Worm (Caenorhabditis elegans) whole organism, L1 larva: ENCODE data around the gene dsb-1.
A peak's percentile ranks its signal among the peaks of the same experiment; 100 is the strongest.

Experiments used
- C04F5.9 ChIP-seq: sonication (generic microtip); optimal IDR thresholded peaks from 2 replicates; lab custom pipeline; 2016; ENCODE audit warnings: missing genetic modification characterization, missing compliant biosample characterization
- F16B12.6 ChIP-seq: fragments of 150-350 bp; optimal IDR thresholded peaks from 2 replicates; lab custom pipeline; 2014; ENCODE audit warnings: missing biosample characterization, missing genetic modification characterization
- Y116A8C.19 ChIP-seq: sonication (generic microtip); optimal IDR thresholded peaks from 2 replicates; lab custom pipeline; 2016; ENCODE audit warnings: missing compliant biosample characterization, missing genetic modification characterization, borderline replicate concordance
- aha-1 ChIP-seq: fragments of 150-350 bp; optimal IDR thresholded peaks from 2 replicates; lab custom pipeline; 2014; ENCODE audit warnings: missing biosample characterization, missing genetic modification characterization
- alr-1 ChIP-seq: fragments of 200-800 bp; sonication (Bioruptor generic); optimal IDR thresholded peaks from 2 replicates; lab custom pipeline; 2018; ENCODE audit warnings: borderline replicate concordance, mild to moderate bottlenecking, missing genetic modification characterization, missing compliant biosample characterization
- aly-2 ChIP-seq: fragments of 150-350 bp; optimal IDR thresholded peaks from 2 replicates; lab custom pipeline; 2014; ENCODE audit warnings: missing biosample characterization, missing genetic modification characterization
- ama-1 ChIP-seq: fragments of 150-350 bp; optimal IDR thresholded peaks from 2 replicates; lab custom pipeline; 2014
- blmp-1 ChIP-seq: fragments of 150-350 bp; optimal IDR thresholded peaks from 2 replicates; lab custom pipeline; 2014; ENCODE audit warnings: missing biosample characterization, missing genetic modification characterization
- ceh-8 ChIP-seq: fragments of 200-800 bp; sonication (Bioruptor generic); optimal IDR thresholded peaks from 2 replicates; lab custom pipeline; 2018; ENCODE audit warnings: mild to moderate bottlenecking, missing genetic modification characterization, moderate library complexity, missing compliant biosample characterization
- ceh-82 ChIP-seq, 3 experiments: fragments of 150-350 bp in 1 of 3; sonication (generic microtip) in 2 of 3; optimal IDR thresholded peaks; 2 replicates each; lab custom pipeline; 2014 to 2017; ENCODE audit warnings: missing biosample characterization in 3 of 3, missing genetic modification characterization in 3 of 3
- dpl-1 ChIP-seq, 3 experiments: fragments of 150-350 bp in 2 of 3; sonication (generic microtip) in 1 of 3; optimal IDR thresholded peaks; 2 replicates each; lab custom pipeline; 2014 to 2017; ENCODE audit warnings: missing biosample characterization in 3 of 3, missing genetic modification characterization in 3 of 3, missing genetic modification reagents in 3 of 3
- dsc-1 ChIP-seq: sonication (generic microtip); optimal IDR thresholded peaks from 2 replicates; lab custom pipeline; 2016; ENCODE audit warnings: mild to moderate bottlenecking, missing genetic modification characterization, missing compliant biosample characterization
- efl-1 ChIP-seq, 4 experiments: fragments of 150-350 bp; optimal IDR thresholded peaks in 3 of 4; peaks in 1 of 4; 1 replicate in 1 of 4; 2 replicates in 3 of 4; lab custom pipeline; 2014; ENCODE audit warnings: missing biosample characterization in 2 of 4, missing genetic modification characterization in 2 of 4, missing genetic modification reagents in 2 of 4
- efl-3 ChIP-seq: fragments of 200-800 bp; sonication (Bioruptor generic); optimal IDR thresholded peaks from 2 replicates; lab custom pipeline; 2018; ENCODE audit warnings: mild to moderate bottlenecking, missing genetic modification characterization, missing compliant biosample characterization
- egl-13 ChIP-seq: sonication (generic microtip); optimal IDR thresholded peaks from 2 replicates; lab custom pipeline; 2016; ENCODE audit warnings: missing genotype, missing genetic modification reagents, missing genetic modification characterization, missing compliant biosample characterization
- elt-2 ChIP-seq: sonication (generic microtip); optimal IDR thresholded peaks from 2 replicates; lab custom pipeline; 2016; ENCODE audit warnings: missing genetic modification characterization, mild to moderate bottlenecking, inconsistent platforms, missing compliant biosample characterization, missing genetic modification reagents
- elt-3 ChIP-seq, 6 experiments: fragments of 150-350 bp in 1 of 6; sonication (generic microtip); optimal IDR thresholded peaks; 2 replicates each; lab custom pipeline; 2017 to 2018; ENCODE audit warnings: missing biosample characterization in 6 of 6, missing genetic modification characterization in 6 of 6, inconsistent platforms in 1 of 6
- fkh-10 ChIP-seq: sonication (generic microtip); optimal IDR thresholded peaks from 2 replicates; lab custom pipeline; 2017; ENCODE audit warnings: missing biosample characterization, missing genetic modification reagents, missing genetic modification characterization
- fkh-4 ChIP-seq: sonication (generic microtip); optimal IDR thresholded peaks from 2 replicates; lab custom pipeline; 2016; ENCODE audit warnings: missing compliant biosample characterization, missing genetic modification characterization, borderline replicate concordance
- fkh-8 ChIP-seq: sonication (generic microtip); optimal IDR thresholded peaks from 2 replicates; lab custom pipeline; 2016; ENCODE audit warnings: mild to moderate bottlenecking, missing genetic modification characterization, missing compliant biosample characterization
- grh-1 ChIP-seq: fragments of 200-800 bp; sonication (Bioruptor generic); IDR thresholded peaks from 2 replicates; pipeline ENCODE4 v1.3.6; 2022; ENCODE audit warnings: missing genetic modification reagents, missing genetic modification characterization, missing compliant biosample characterization
- hlh-4 ChIP-seq: sonication (generic microtip); optimal IDR thresholded peaks from 2 replicates; lab custom pipeline; 2016; ENCODE audit warnings: mild to moderate bottlenecking, missing genetic modification characterization, missing compliant biosample characterization
- irx-1 ChIP-seq: sonication (generic microtip); optimal IDR thresholded peaks from 2 replicates; lab custom pipeline; 2016; ENCODE audit warnings: missing genetic modification characterization, missing compliant biosample characterization
- lin-15B ChIP-seq: fragments of 150-350 bp; sonication (generic microtip); optimal IDR thresholded peaks from 3 replicates; lab custom pipeline; 2014; ENCODE audit warnings: missing biosample characterization, missing genetic modification characterization
- lin-35 ChIP-seq, 2 experiments: fragments of 150-350 bp; optimal IDR thresholded peaks; 2 replicates each; lab custom pipeline; 2014; ENCODE audit warnings: missing biosample characterization in 2 of 2, missing genetic modification characterization in 2 of 2, missing genetic modification reagents in 2 of 2
- lin-39 ChIP-seq: fragments of 150-350 bp; optimal IDR thresholded peaks from 2 replicates; lab custom pipeline; 2014; ENCODE audit warnings: missing biosample characterization, missing genetic modification reagents, missing genetic modification characterization
- lir-3 ChIP-seq: sonication (generic microtip); optimal IDR thresholded peaks from 2 replicates; lab custom pipeline; 2016; ENCODE audit warnings: mild to moderate bottlenecking, missing genetic modification characterization, moderate library complexity, missing compliant biosample characterization; ENCODE audit not compliant: poor library complexity
- mdl-1 ChIP-seq, 2 experiments: fragments of 150-350 bp; optimal IDR thresholded peaks; 2 replicates each; lab custom pipeline; 2014 to 2017; ENCODE audit warnings: missing biosample characterization in 2 of 2, missing genetic modification characterization in 2 of 2, inconsistent platforms in 1 of 2
- mef-2 ChIP-seq: fragments of 150-350 bp; optimal IDR thresholded peaks from 2 replicates; lab custom pipeline; 2014; ENCODE audit warnings: missing biosample characterization, missing genetic modification characterization
- nhr-11 ChIP-seq: fragments of 150-350 bp; optimal IDR thresholded peaks from 2 replicates; lab custom pipeline; 2014; ENCODE audit warnings: missing biosample characterization, missing genetic modification characterization
- nhr-19 ChIP-seq: fragments of 200-800 bp; sonication (Bioruptor generic); conservative IDR thresholded peaks from 2 replicates; pipeline ENCODE4 v1.3.6; 2022; ENCODE audit warnings: missing genetic modification characterization, missing compliant biosample characterization
- nhr-20 ChIP-seq: sonication (generic microtip); optimal IDR thresholded peaks from 2 replicates; lab custom pipeline; 2016; ENCODE audit warnings: mild to moderate bottlenecking, missing genetic modification characterization, missing compliant biosample characterization
- nhr-85 ChIP-seq: sonication (generic microtip); peaks from one replicate; lab custom pipeline; 2016; ENCODE audit warnings: missing genetic modification characterization, inconsistent platforms, missing compliant biosample characterization
- nhr-90 ChIP-seq: sonication (generic microtip); optimal IDR thresholded peaks from 2 replicates; lab custom pipeline; 2016; ENCODE audit warnings: mild to moderate bottlenecking, missing genetic modification characterization, missing compliant biosample characterization; ENCODE audit not compliant: poor library complexity
- pag-3 ChIP-seq: sonication (generic microtip); optimal IDR thresholded peaks from 2 replicates; lab custom pipeline; 2017; ENCODE audit warnings: missing genetic modification characterization, mild to moderate bottlenecking, missing compliant biosample characterization, antibody characterized with exemption, borderline replicate concordance; ENCODE audit not compliant: insufficient read depth
- pax-3 ChIP-seq: fragments of 200-800 bp; sonication (Bioruptor generic); optimal IDR thresholded peaks from 2 replicates; lab custom pipeline; 2018; ENCODE audit warnings: mild to moderate bottlenecking, missing genetic modification characterization, moderate library complexity, missing compliant biosample characterization
- pqm-1 ChIP-seq: sonication (generic microtip); optimal IDR thresholded peaks from 3 replicates; lab custom pipeline; 2017; ENCODE audit warnings: missing biosample characterization, missing genetic modification characterization
- rnt-1 ChIP-seq: sonication (generic microtip); optimal IDR thresholded peaks from 2 replicates; lab custom pipeline; 2016; ENCODE audit warnings: mild to moderate bottlenecking, missing genetic modification characterization, moderate library complexity, missing compliant biosample characterization
- skn-1 ChIP-seq: fragments of 150-350 bp; optimal IDR thresholded peaks from 2 replicates; lab custom pipeline; 2014; ENCODE audit warnings: missing biosample characterization, missing genetic modification characterization
- snpc-4 ChIP-seq: fragments of 150-350 bp; optimal IDR thresholded peaks from 2 replicates; lab custom pipeline; 2014; ENCODE audit warnings: missing biosample characterization, missing genetic modification characterization
- snu-23 ChIP-seq: sonication (generic microtip); optimal IDR thresholded peaks from 2 replicates; lab custom pipeline; 2016; ENCODE audit warnings: missing genetic modification characterization, missing compliant biosample characterization
- sptf-1 ChIP-seq: fragments of 150-350 bp; optimal IDR thresholded peaks from 2 replicates; lab custom pipeline; 2014; ENCODE audit warnings: missing biosample characterization, missing genetic modification characterization
- swsn-7 ChIP-seq: sonication (generic microtip); optimal IDR thresholded peaks from 2 replicates; lab custom pipeline; 2016; ENCODE audit warnings: missing genetic modification characterization, missing compliant biosample characterization
- unc-130 ChIP-seq: fragments of 150-350 bp; optimal IDR thresholded peaks from 2 replicates; lab custom pipeline; 2017; ENCODE audit warnings: missing biosample characterization, missing genetic modification characterization, inconsistent platforms
- unc-30 ChIP-seq: sonication (generic microtip); optimal IDR thresholded peaks from 2 replicates; lab custom pipeline; 2017; ENCODE audit warnings: missing biosample characterization, missing genetic modification characterization
- unc-86 ChIP-seq: sonication (generic microtip); optimal IDR thresholded peaks from 2 replicates; lab custom pipeline; 2016; ENCODE audit warnings: missing genetic modification characterization, missing compliant biosample characterization
- unc-98 ChIP-seq: fragments of 200-800 bp; sonication (Bioruptor generic); IDR thresholded peaks from 2 replicates; pipeline ENCODE4 v1.3.6; 2022; ENCODE audit warnings: missing genetic modification characterization, missing compliant biosample characterization
- vab-15 ChIP-seq: sonication (generic microtip); optimal IDR thresholded peaks from 2 replicates; lab custom pipeline; 2017; ENCODE audit warnings: missing genotype, mild to moderate bottlenecking, missing genetic modification characterization, missing compliant biosample characterization
- xbp-1 ChIP-seq: sonication (generic microtip); optimal IDR thresholded peaks from 2 replicates; lab custom pipeline; 2016; ENCODE audit warnings: missing genetic modification characterization, missing compliant biosample characterization
- zip-4 ChIP-seq: fragments of 200-800 bp; sonication (Bioruptor generic); optimal IDR thresholded peaks from 2 replicates; lab custom pipeline; 2018; ENCODE audit warnings: mild to moderate bottlenecking, missing genetic modification characterization, moderate library complexity, missing compliant biosample characterization
- ztf-11 ChIP-seq, 2 experiments: sonication (generic microtip); optimal IDR thresholded peaks; 2 replicates each; lab custom pipeline; 2016 to 2017; ENCODE audit warnings: missing genetic modification characterization in 2 of 2, missing biosample characterization in 1 of 2, missing compliant biosample characterization in 1 of 2

dsb-1 gene

DNA sequence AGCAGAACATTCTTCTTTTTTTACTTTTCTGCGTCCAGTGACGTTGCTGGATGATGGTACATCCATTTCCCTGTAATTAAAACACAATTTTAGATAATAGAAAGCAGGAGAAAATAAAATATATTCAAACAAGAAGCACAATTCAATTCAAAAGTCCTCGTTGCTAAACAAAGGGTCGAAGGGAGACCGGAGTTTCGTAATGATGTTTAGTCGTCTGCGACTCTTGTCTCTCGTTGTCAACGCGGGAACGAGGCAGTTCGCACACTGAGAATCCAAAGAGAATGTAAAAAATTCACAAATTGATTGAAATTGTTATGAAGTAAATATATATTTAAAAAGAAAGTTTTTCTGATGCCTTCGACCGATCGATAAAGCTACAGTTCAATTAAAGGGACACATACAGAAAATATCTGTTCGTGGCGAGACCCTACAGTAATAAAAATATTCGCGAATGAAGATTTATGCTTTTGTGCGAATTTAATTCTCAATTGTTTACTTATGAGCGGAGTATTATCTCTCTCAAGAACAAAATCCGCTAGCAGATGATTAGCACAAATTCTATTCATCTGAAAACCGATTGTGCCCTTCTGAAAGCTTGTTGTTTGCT, 42.6 kb downstream of the dsb-1 start, which contains the start of gene dpy-26:
Gene dpy-26, minus strand, starts transcription at position 111 of the 607 bp plus-strand sequence.
- TF ChIP-seq swsn-7 (tag; lab: Kevin White, UChicago) (peak; percentile 26), irx-1 (tag; lab: Kevin White, UChicago) (no peak), fkh-10 (GFP tag; lab: Kevin White, UChicago) (no peak), mef-2 (no peak), unc-98 (no peak), pqm-1 (tag; lab: Kevin White, UChicago) (no peak), sptf-1 (tag; lab: Kevin White, UChicago) (no peak), Y116A8C.19 (tag; lab: Kevin White, UChicago) (no peak), vab-15 (tag; lab: Kevin White, UChicago) (no peak), C04F5.9 (no peak), lin-39 (tag; lab: Kevin White, UChicago) (no peak), blmp-1 (tag; lab: Kevin White, UChicago) (no peak), nhr-20 (peak; percentile 33), dpl-1 (GFP tag; optimal IDR thresholded peaks at IDR 0.05; lab: Kevin White, UChicago) (peak; percentile 51 to 73 (median 62)), pag-3 (no peak), grh-1 (no peak), nhr-90 (tag; lab: Kevin White, UChicago) (no peak), lir-3 (tag; lab: Kevin White, UChicago) (no peak), unc-86 (tag; lab: Kevin White, UChicago) (no peak), zip-4 (GFP tag; lab: Kevin White, UChicago) (no peak), F16B12.6 (tag; lab: Kevin White, UChicago) (peak; percentile 12), unc-130 (tag; lab: Kevin White, UChicago) (no peak), efl-1 (optimal IDR thresholded peaks at IDR 0.05; lab: Kevin White, UChicago) (peak; percentile 73 to 77), efl-1 (GFP tag; optimal IDR thresholded peaks at IDR 0.05 in 1 of 2; lab: Kevin White, UChicago) (peak; percentile 58 to 92), mdl-1 (tag; optimal IDR thresholded peaks at IDR 0.05; lab: Kevin White, UChicago) (no peak), snpc-4 (tag; lab: Kevin White, UChicago) (no peak), nhr-85 (peak; percentile 65), fkh-4 (tag; lab: Kevin White, UChicago) (no peak), ceh-82 (tag; optimal IDR thresholded peaks at IDR 0.05; lab: Kevin White, UChicago) (peak; percentile 10 to 54 (median 26)), aha-1 (no peak), nhr-19 (no peak), unc-30 (tag; lab: Kevin White, UChicago) (no peak), dsc-1 (tag; lab: Kevin White, UChicago) (no peak), skn-1 (tag; lab: Kevin White, UChicago) (peak; percentile 56), fkh-8 (no peak), aly-2 (tag; lab: Kevin White, UChicago) (peak; percentile 8), xbp-1 (tag; lab: Kevin White, UChicago) (peak; percentile 33), egl-13 (no peak), pax-3 (tag; lab: Kevin White, UChicago) (no peak), efl-3 (GFP tag; lab: Kevin White, UChicago) (no peak), ama-1 (lab: Kevin White, UChicago) (no peak), elt-2 (tag; lab: Kevin White, UChicago) (no peak), nhr-11 (no peak), lin-35 (GFP tag; optimal IDR thresholded peaks at IDR 0.05; lab: Kevin White, UChicago) (peak; percentile 57 to 79), ztf-11 (tag; optimal IDR thresholded peaks at IDR 0.05; lab: Kevin White, UChicago) (no peak), elt-3 (tag; optimal IDR thresholded peaks at IDR 0.05; lab: Kevin White, UChicago) (peak in 1 of 6 experiments; percentile 17), hlh-4 (no peak), snu-23 (GFP tag; lab: Kevin White, UChicago) (peak; percentile 60), lin-15B (tag; lab: Kevin White, UChicago) (no peak), ceh-8 (no peak), rnt-1 (tag; lab: Kevin White, UChicago) (peak; percentile 22), alr-1 (tag; lab: Kevin White, UChicago) (no peak)
